Worm (Caenorhabditis elegans) whole organism, L4 larva: ENCODE measurements around the gene F46B3.8.

ENCODE experiments used
- D1046.2 ChIP-seq: fragments of 200-800 bp; sonication (Bioruptor generic); IDR thresholded peaks from 2 replicates; pipeline ENCODE4 v1.3.6; 2022; ENCODE audit warnings: missing genetic modification characterization, missing compliant biosample characterization
- F10B5.3 ChIP-seq: sonication (generic microtip); optimal IDR thresholded peaks from 2 replicates; lab custom pipeline; 2016; ENCODE audit warnings: mild to moderate bottlenecking, missing genetic modification characterization, missing compliant biosample characterization
- F44E2.7 ChIP-seq: fragments of 200-800 bp; sonication (Bioruptor generic); IDR thresholded peaks from 2 replicates; pipeline ENCODE4 v2.1.2; 2022; ENCODE audit warnings: missing genetic modification characterization, missing compliant biosample characterization
- R02D3.7 ChIP-seq: fragments of 150-350 bp; sonication (generic microtip); optimal IDR thresholded peaks from 3 replicates; lab custom pipeline; 2014; ENCODE audit warnings: missing biosample characterization, missing genetic modification characterization
- T20F7.1 ChIP-seq: fragments of 200-800 bp; sonication (Bioruptor generic); optimal IDR thresholded peaks from 2 replicates; lab custom pipeline; 2018; ENCODE audit warnings: mild to moderate bottlenecking, missing genetic modification characterization, missing compliant biosample characterization
- T26A8.4 ChIP-seq: fragments of 200-800 bp; sonication (Bioruptor generic); IDR thresholded peaks from 2 replicates; pipeline ENCODE4 v1.3.6; 2022; ENCODE audit warnings: missing genetic modification characterization, missing compliant biosample characterization
- Y5F2A.4 ChIP-seq: fragments of 200-800 bp; sonication (Bioruptor generic); optimal IDR thresholded peaks from 2 replicates; lab custom pipeline; 2018; ENCODE audit warnings: mild to moderate bottlenecking, missing genetic modification characterization, missing compliant biosample characterization
- Y75B8A.6 ChIP-seq: fragments of 200-800 bp; sonication (Bioruptor generic); IDR thresholded peaks from 2 replicates; pipeline ENCODE4 v1.3.6; 2022; ENCODE audit warnings: missing genetic modification reagents, missing genetic modification characterization, missing compliant biosample characterization
- ZK337.2 ChIP-seq: fragments of 200-800 bp; sonication (Bioruptor generic); IDR thresholded peaks from 2 replicates; pipeline ENCODE4 v1.3.6; 2022; ENCODE audit warnings: missing genetic modification reagents, missing genetic modification characterization, missing compliant biosample characterization
- aha-1 ChIP-seq: fragments of 150-350 bp; peaks from one replicate; lab custom pipeline; 2014; ENCODE audit warnings: missing biosample characterization, missing genetic modification characterization
- aly-2 ChIP-seq: sonication (generic microtip); optimal IDR thresholded peaks from 2 replicates; lab custom pipeline; 2018; ENCODE audit warnings: missing biosample characterization, missing genetic modification characterization
- ceh-28 ChIP-seq: fragments of 150-350 bp; optimal IDR thresholded peaks from 2 replicates; lab custom pipeline; 2014; ENCODE audit warnings: missing biosample characterization, missing genetic modification reagents, missing genetic modification characterization
- cey-2 ChIP-seq: sonication (generic microtip); optimal IDR thresholded peaks from 3 replicates; lab custom pipeline; 2017; ENCODE audit warnings: missing genetic modification characterization, mild to moderate bottlenecking, missing compliant biosample characterization, antibody characterized with exemption, borderline replicate concordance; ENCODE audit not compliant: insufficient read depth
- daf-12 ChIP-seq: fragments of 150-350 bp; optimal IDR thresholded peaks from 2 replicates; lab custom pipeline; 2014; ENCODE audit warnings: missing biosample characterization, missing genetic modification reagents, missing genetic modification characterization
- daf-16 ChIP-seq, 3 experiments: sonication (generic microtip); optimal IDR thresholded peaks; 2 replicates each; lab custom pipeline; 2016 to 2017; ENCODE audit warnings: missing genetic modification characterization in 3 of 3, missing genetic modification reagents in 3 of 3, mild to moderate bottlenecking in 2 of 3, missing compliant biosample characterization in 2 of 3, missing biosample characterization in 1 of 3, moderate library complexity in 1 of 3
- daf-19 ChIP-seq: fragments of 200-800 bp; sonication (Bioruptor generic); conservative IDR thresholded peaks from 2 replicates; pipeline ENCODE4 v1.3.6; 2022; ENCODE audit warnings: missing genetic modification characterization, missing compliant biosample characterization
- daf-8 ChIP-seq: fragments of 200-800 bp; sonication (Bioruptor generic); IDR thresholded peaks from 2 replicates; pipeline ENCODE4 v1.3.6; 2022; ENCODE audit warnings: missing genetic modification characterization, missing compliant biosample characterization
- dmd-8 ChIP-seq: fragments of 200-800 bp; sonication (Bioruptor generic); IDR thresholded peaks from 2 replicates; pipeline ENCODE4 v1.3.6; 2022; ENCODE audit warnings: missing genetic modification characterization, missing compliant biosample characterization
- duxl-1 ChIP-seq: sonication (generic microtip); optimal IDR thresholded peaks from 2 replicates; lab custom pipeline; 2016; ENCODE audit warnings: mild to moderate bottlenecking, missing genetic modification characterization, moderate library complexity, missing compliant biosample characterization; ENCODE audit not compliant: poor library complexity
- dve-1 ChIP-seq: sonication (generic microtip); optimal IDR thresholded peaks from 2 replicates; lab custom pipeline; 2017; ENCODE audit warnings: antibody characterized with exemption, mild to moderate bottlenecking, missing genetic modification characterization, missing compliant biosample characterization; ENCODE audit not compliant: insufficient read depth
- egl-27 ChIP-seq: sonication (generic microtip); optimal IDR thresholded peaks from 3 replicates; lab custom pipeline; 2017; ENCODE audit warnings: missing biosample characterization, missing genetic modification reagents, missing genetic modification characterization
- fos-1 ChIP-seq: fragments of 150-350 bp; optimal IDR thresholded peaks from 2 replicates; lab custom pipeline; 2014; ENCODE audit warnings: missing biosample characterization, missing genetic modification characterization
- gei-8 ChIP-seq: fragments of 200-800 bp; sonication (Bioruptor generic); optimal IDR thresholded peaks from 2 replicates; lab custom pipeline; 2018; ENCODE audit warnings: mild to moderate bottlenecking, missing genetic modification characterization, missing compliant biosample characterization
- hlh-30 ChIP-seq: sonication (generic microtip); optimal IDR thresholded peaks from 2 replicates; lab custom pipeline; 2017; ENCODE audit warnings: antibody characterized with exemption, mild to moderate bottlenecking, missing genetic modification characterization, missing compliant biosample characterization; ENCODE audit not compliant: insufficient read depth
- lin-15B ChIP-seq: fragments of 150-350 bp; sonication (generic microtip); optimal IDR thresholded peaks from 3 replicates; lab custom pipeline; 2014; ENCODE audit warnings: missing biosample characterization, missing genetic modification characterization
- lin-38 ChIP-seq: fragments of 200-800 bp; sonication (Bioruptor generic); IDR thresholded peaks from 2 replicates; pipeline ENCODE4 v1.3.6; 2022; ENCODE audit warnings: missing genetic modification reagents, missing genetic modification characterization, missing compliant biosample characterization
- lin-39 ChIP-seq: fragments of 150-350 bp; optimal IDR thresholded peaks from 2 replicates; lab custom pipeline; 2014; ENCODE audit warnings: missing biosample characterization, missing genetic modification reagents, missing genetic modification characterization
- lsy-2 ChIP-seq, 2 experiments: fragments of 150-350 bp in 1 of 2; sonication (generic microtip) in 1 of 2; optimal IDR thresholded peaks; 2 replicates each; lab custom pipeline; 2014 to 2017; ENCODE audit warnings: missing biosample characterization in 2 of 2, missing genetic modification characterization in 2 of 2
- madf-5 ChIP-seq, 2 experiments: fragments of 200-800 bp; sonication (Bioruptor generic); IDR thresholded peaks; 2 replicates each; pipeline ENCODE4 v1.3.6; 2022; ENCODE audit warnings: missing compliant biosample characterization in 2 of 2, missing genetic modification characterization in 2 of 2
- mep-1 ChIP-seq: fragments of 150-350 bp; sonication (generic microtip); optimal IDR thresholded peaks from 3 replicates; lab custom pipeline; 2014; ENCODE audit warnings: missing biosample characterization, missing genetic modification characterization
- nhr-10 ChIP-seq: fragments of 150-350 bp; optimal IDR thresholded peaks from 2 replicates; lab custom pipeline; 2014; ENCODE audit warnings: missing biosample characterization, missing genetic modification characterization
- nhr-11 ChIP-seq: fragments of 150-350 bp; optimal IDR thresholded peaks from 2 replicates; lab custom pipeline; 2014; ENCODE audit warnings: missing biosample characterization, missing genetic modification characterization
- nhr-111 ChIP-seq: fragments of 200-800 bp; sonication (Bioruptor generic); optimal IDR thresholded peaks from 2 replicates; lab custom pipeline; 2018; ENCODE audit warnings: mild to moderate bottlenecking, missing genetic modification characterization, missing compliant biosample characterization
- nhr-237 ChIP-seq: sonication (generic microtip); optimal IDR thresholded peaks from 2 replicates; lab custom pipeline; 2017; ENCODE audit warnings: missing biosample characterization, missing genetic modification characterization
- nhr-25 ChIP-seq: sonication (generic microtip); optimal IDR thresholded peaks from 2 replicates; lab custom pipeline; 2017; ENCODE audit warnings: missing genetic modification characterization, mild to moderate bottlenecking, missing compliant biosample characterization, antibody characterized with exemption, moderate library complexity, borderline replicate concordance; ENCODE audit not compliant: insufficient read depth
- nhr-28 ChIP-seq: fragments of 150-350 bp; optimal IDR thresholded peaks from 2 replicates; lab custom pipeline; 2014; ENCODE audit warnings: missing biosample characterization, missing genetic modification characterization
- nhr-41 ChIP-seq: fragments of 200-800 bp; sonication (Bioruptor generic); IDR thresholded peaks from 2 replicates; pipeline ENCODE4 v1.3.6; 2022; ENCODE audit warnings: missing genetic modification reagents, missing genetic modification characterization, missing compliant biosample characterization
- nhr-76 ChIP-seq: fragments of 150-350 bp; optimal IDR thresholded peaks from 2 replicates; lab custom pipeline; 2014; ENCODE audit warnings: missing biosample characterization, missing genetic modification characterization
- nhr-77 ChIP-seq: fragments of 150-350 bp; optimal IDR thresholded peaks from 2 replicates; lab custom pipeline; 2014; ENCODE audit warnings: missing biosample characterization, missing genetic modification characterization
- php-3 ChIP-seq: fragments of 200-800 bp; sonication (Bioruptor generic); IDR thresholded peaks from 2 replicates; pipeline ENCODE4 v1.3.6; 2022; ENCODE audit warnings: missing genetic modification reagents, missing genetic modification characterization, missing compliant biosample characterization
- pqm-1 ChIP-seq: sonication (generic microtip); optimal IDR thresholded peaks from 2 replicates; lab custom pipeline; 2017; ENCODE audit warnings: missing biosample characterization, missing genetic modification characterization
- rbr-2 ChIP-seq: sonication (generic microtip); optimal IDR thresholded peaks from 2 replicates; lab custom pipeline; 2016; ENCODE audit warnings: missing genotype, missing genetic modification characterization, missing compliant biosample characterization
- sdz-12 ChIP-seq: fragments of 200-800 bp; sonication (Bioruptor generic); optimal IDR thresholded peaks from 2 replicates; lab custom pipeline; 2018; ENCODE audit warnings: mild to moderate bottlenecking, missing genetic modification characterization, missing compliant biosample characterization
- set-16 ChIP-seq: fragments of 200-800 bp; sonication (Bioruptor generic); IDR thresholded peaks from 2 replicates; pipeline ENCODE4 v1.3.6; 2022; ENCODE audit warnings: missing genetic modification reagents, missing genetic modification characterization, missing compliant biosample characterization
- skn-1 ChIP-seq: fragments of 150-350 bp; optimal IDR thresholded peaks from 2 replicates; lab custom pipeline; 2014; ENCODE audit warnings: missing biosample characterization, missing genetic modification characterization
- snpc-1.2 ChIP-seq: fragments of 200-800 bp; sonication (Bioruptor generic); IDR thresholded peaks from 2 replicates; pipeline ENCODE4 v1.3.6; 2022; ENCODE audit warnings: missing genetic modification reagents, missing genetic modification characterization, missing compliant biosample characterization
- snpc-4 ChIP-seq: fragments of 150-350 bp; optimal IDR thresholded peaks from 2 replicates; lab custom pipeline; 2014; ENCODE audit warnings: missing biosample characterization, missing genetic modification characterization
- spr-1 ChIP-seq: sonication (generic microtip); optimal IDR thresholded peaks from 2 replicates; lab custom pipeline; 2016; ENCODE audit warnings: mild to moderate bottlenecking, missing genetic modification characterization, missing compliant biosample characterization
- spr-3 ChIP-seq: fragments of 200-800 bp; sonication (Bioruptor generic); optimal IDR thresholded peaks from 2 replicates; lab custom pipeline; 2018; ENCODE audit warnings: mild to moderate bottlenecking, missing genetic modification characterization, missing compliant biosample characterization
- unc-130 ChIP-seq: sonication (generic microtip); optimal IDR thresholded peaks from 2 replicates; lab custom pipeline; 2016; ENCODE audit warnings: missing genetic modification reagents, missing genetic modification characterization, missing compliant biosample characterization
- zfp-3 ChIP-seq: fragments of 200-800 bp; sonication (Bioruptor generic); conservative IDR thresholded peaks from 2 replicates; pipeline ENCODE4 v1.3.6; 2022; ENCODE audit warnings: missing genetic modification reagents, missing genetic modification characterization, missing compliant biosample characterization

Gene F46B3.8

ce11 chrV:20580511-20581040 lies 42.4 kb downstream of the F46B3.8 start, which contains the start of gene F26F2.7 (continued):
- TF ChIP-seq Y75B8A.6 (GFP tag; lab: Robert Waterston, UW) (no peak), lin-39 (no peak), ceh-28 (tag; lab: Kevin White, UChicago) (no peak), F44E2.7 (GFP tag; lab: Robert Waterston, UW) (0 out of 2 replicates have a peak, but pooled peaks have one; percentile 47), lin-15B (tag; lab: Kevin White, UChicago) (no peak), dmd-8 (GFP tag; lab: Robert Waterston, UW) (no peak), unc-130 (GFP tag; lab: Kevin White, UChicago) (peak; percentile 66), set-16 (GFP tag; lab: Robert Waterston, UW) (no peak), cey-2 (tag; lab: Kevin White, UChicago) (no peak), F10B5.3 (tag; lab: Kevin White, UChicago) (peak; percentile 68), nhr-41 (no peak), dve-1 (tag; lab: Kevin White, UChicago) (peak; percentile 97), aly-2 (tag; lab: Kevin White, UChicago) (no peak), nhr-11 (peak; percentile 30), ZK337.2 (GFP tag; lab: Robert Waterston, UW) (no peak), hlh-30 (tag; lab: Kevin White, UChicago) (peak; percentile 98), snpc-4 (tag; lab: Kevin White, UChicago) (no peak), nhr-76 (tag; lab: Kevin White, UChicago) (no peak), duxl-1 (tag; lab: Kevin White, UChicago) (peak; percentile 80), daf-8 (GFP tag; lab: Robert Waterston, UW) (no peak), skn-1 (tag; lab: Kevin White, UChicago) (no peak), nhr-10 (tag; lab: Kevin White, UChicago) (no peak), spr-1 (peak; percentile 70), fos-1 (tag; lab: Kevin White, UChicago) (no peak), gei-8 (GFP tag; lab: Kevin White, UChicago) (no peak), snpc-1.2 (GFP tag; lab: Robert Waterston, UW) (no peak), nhr-25 (tag; lab: Kevin White, UChicago) (no peak), pqm-1 (tag; lab: Kevin White, UChicago) (peak; percentile 25), sdz-12 (no peak), nhr-111 (GFP tag; lab: Kevin White, UChicago) (no peak), rbr-2 (tag; lab: Kevin White, UChicago) (peak; percentile 84), aha-1 (no peak), egl-27 (tag; lab: Kevin White, UChicago) (no peak), madf-5 (GFP tag; IDR thresholded peaks at IDR 0.05; lab: Robert Waterston, UW) (no peak), daf-19 (GFP tag; lab: Robert Waterston, UW) (no peak), lsy-2 (tag; optimal IDR thresholded peaks at IDR 0.05; lab: Kevin White, UChicago) (peak; percentile 18 to 94), T20F7.1 (no peak), nhr-77 (peak; percentile 72), D1046.2 (no peak), nhr-237 (tag; lab: Kevin White, UChicago) (no peak), lin-38 (GFP tag; lab: Robert Waterston, UW) (no peak), daf-12 (no peak), Y5F2A.4 (GFP tag; lab: Kevin White, UChicago) (no peak), T26A8.4 (GFP tag; lab: Robert Waterston, UW) (peak; percentile 70; the same call in 1 of the 2 replicates), R02D3.7 (tag; lab: Kevin White, UChicago) (no peak), daf-16 (GFP tag; optimal IDR thresholded peaks at IDR 0.05; lab: Kevin White, UChicago) (peak; percentile 17 to 37), daf-16 (tag; optimal IDR thresholded peaks at IDR 0.05; lab: Kevin White, UChicago) (no peak), zfp-3 (GFP tag; lab: Robert Waterston, UW) (no peak), php-3 (peak; percentile 92; the same call in 1 of the 2 replicates), spr-3 (peak; percentile 74), mep-1 (tag; lab: Kevin White, UChicago) (no peak), nhr-28 (tag; lab: Kevin White, UChicago) (peak; percentile 67)
